Fruit fly (Drosophila melanogaster) whole organism, embryonic: Measurements from ENCODE around the gene CG31832.

Experiments
- B-H1 ChIP-seq: fragments of 200-800 bp; sonication (Bioruptor generic); IDR thresholded peaks from 3 replicates; pipeline ENCODE4 v1.3.6; 2022; ENCODE audit warnings: missing biosample characterization, missing genetic modification characterization
- BtbVII ChIP-seq: fragments of 200-800 bp; sonication (Bioruptor generic); optimal IDR thresholded peaks from 3 replicates; lab custom pipeline; 2017; ENCODE audit warnings: missing biosample characterization, mild to moderate bottlenecking, missing genetic modification characterization
- CG10462 ChIP-seq: fragments of 200-800 bp; sonication (Bioruptor generic); optimal IDR thresholded peaks from 2 replicates; lab custom pipeline; 2016; ENCODE audit warnings: missing biosample characterization, missing genetic modification characterization
- CG11398 ChIP-seq: fragments of 200-800 bp; sonication (Bioruptor generic); optimal IDR thresholded peaks from 2 replicates; lab custom pipeline; 2016; ENCODE audit warnings: missing biosample characterization, missing genetic modification characterization
- CG11456 ChIP-seq: fragments of 200-800 bp; sonication (Bioruptor generic); IDR thresholded peaks from 3 replicates; pipeline ENCODE4 v1.3.6; 2022; ENCODE audit warnings: missing biosample characterization, missing genetic modification characterization
- CG12155 ChIP-seq: fragments of 200-800 bp; sonication (Bioruptor generic); optimal IDR thresholded peaks from 3 replicates; lab custom pipeline; 2016; ENCODE audit warnings: missing biosample characterization, missing genetic modification characterization
- CG12391 ChIP-seq: fragments of 200-800 bp; sonication (Bioruptor generic); optimal IDR thresholded peaks from 3 replicates; lab custom pipeline; 2018; ENCODE audit warnings: missing biosample characterization, mild to moderate bottlenecking, missing genetic modification characterization, moderate library complexity
- CG12744 ChIP-seq: fragments of 200-800 bp; sonication (Bioruptor generic); optimal IDR thresholded peaks from 2 replicates; lab custom pipeline; 2016; ENCODE audit warnings: missing biosample characterization, missing genetic modification characterization
- CG15514 ChIP-seq: fragments of 200-800 bp; sonication (Bioruptor generic); optimal IDR thresholded peaks from 3 replicates; lab custom pipeline; 2017; ENCODE audit warnings: missing biosample characterization, missing genetic modification characterization, mild to moderate bottlenecking, moderate library complexity, missing genetic modification reagents
- CG17612 ChIP-seq: fragments of 200-800 bp; sonication (Bioruptor generic); IDR thresholded peaks from 2 replicates; pipeline ENCODE4 v1.3.6; 2022; ENCODE audit warnings: missing biosample characterization, missing genetic modification characterization
- CG2129 ChIP-seq: fragments of 200-800 bp; sonication (Bioruptor generic); IDR thresholded peaks from 2 replicates; pipeline ENCODE4 v1.3.6; 2022; ENCODE audit warnings: missing biosample characterization, missing genetic modification characterization; ENCODE audit not compliant: partially characterized antibody
- CG2875 ChIP-seq: fragments of 200-800 bp; sonication (Bioruptor generic); optimal IDR thresholded peaks from 2 replicates; lab custom pipeline; 2017; ENCODE audit warnings: missing biosample characterization, mild to moderate bottlenecking, missing genetic modification characterization, missing genetic modification reagents
- CG31388 ChIP-seq: fragments of 200-800 bp; sonication (Bioruptor generic); optimal IDR thresholded peaks from 2 replicates; lab custom pipeline; 2016; ENCODE audit warnings: missing biosample characterization, missing genetic modification characterization
- CG32532 ChIP-seq: fragments of 200-800 bp; sonication (Bioruptor generic); IDR thresholded peaks from 2 replicates; pipeline ENCODE4 v1.3.6; 2022; ENCODE audit warnings: missing biosample characterization, missing genetic modification characterization
- CG34224 ChIP-seq: fragments of 200-800 bp; sonication (Bioruptor generic); IDR thresholded peaks from 3 replicates; pipeline ENCODE4 v1.3.6; 2022; ENCODE audit warnings: missing biosample characterization, missing genetic modification characterization; ENCODE audit not compliant: partially characterized antibody
- CG3995 ChIP-seq: fragments of 200-800 bp; sonication (Bioruptor generic); optimal IDR thresholded peaks from 3 replicates; lab custom pipeline; 2016; ENCODE audit warnings: missing biosample characterization, missing genetic modification characterization
- CG4328 ChIP-seq: fragments of 200-800 bp; sonication (Bioruptor generic); optimal IDR thresholded peaks from 3 replicates; lab custom pipeline; 2017; ENCODE audit warnings: missing biosample characterization, missing genetic modification reagents, missing genetic modification characterization
- CG7372 ChIP-seq: fragments of 200-800 bp; sonication (Bioruptor generic); IDR thresholded peaks from 2 replicates; pipeline ENCODE4 v1.3.6; 2022; ENCODE audit warnings: missing biosample characterization, missing genetic modification characterization
- CG8924 ChIP-seq: fragments of 200-800 bp; optimal IDR thresholded peaks from 3 replicates; lab custom pipeline; 2019; ENCODE audit warnings: missing biosample characterization, mild to moderate bottlenecking, missing genetic modification characterization, moderate library complexity
- D19A ChIP-seq: fragments of 200-800 bp; optimal IDR thresholded peaks from 3 replicates; lab custom pipeline; 2019; ENCODE audit warnings: missing biosample characterization, mild to moderate bottlenecking, missing genetic modification characterization, moderate library complexity
- Dfd ChIP-seq, 2 experiments: fragments of >200 bp; optimal IDR thresholded peaks; 2 replicates each; lab custom pipeline; 2017; ENCODE audit warnings: missing biosample characterization in 2 of 2, missing genetic modification characterization in 2 of 2
- Ets65A ChIP-seq: fragments of 200-800 bp; sonication (Bioruptor generic); peaks from one replicate; lab custom pipeline; 2016; ENCODE audit warnings: missing biosample characterization, missing genetic modification characterization
- Hand ChIP-seq: fragments of 200-800 bp; sonication (Bioruptor generic); optimal IDR thresholded peaks from 2 replicates; lab custom pipeline; 2017; ENCODE audit warnings: mild to moderate bottlenecking, missing biosample characterization, missing genetic modification reagents, missing genetic modification characterization
- HmgD ChIP-seq: fragments of 200-800 bp; sonication (Bioruptor generic); optimal IDR thresholded peaks from 3 replicates; lab custom pipeline; 2016; ENCODE audit warnings: missing biosample characterization, missing genetic modification characterization
- Hr3 ChIP-seq: fragments of 200-800 bp; sonication (Bioruptor generic); optimal IDR thresholded peaks from 3 replicates; lab custom pipeline; 2016; ENCODE audit warnings: missing biosample characterization, missing genetic modification characterization
- MBD-R2 ChIP-seq: fragments of 200-800 bp; sonication (Bioruptor generic); IDR thresholded peaks from 2 replicates; pipeline ENCODE4 v1.3.6; 2022; ENCODE audit warnings: missing biosample characterization, missing genetic modification characterization
- Max ChIP-seq: fragments of 200-800 bp; sonication (Bioruptor generic); optimal IDR thresholded peaks from 2 replicates; lab custom pipeline; 2016; ENCODE audit warnings: missing biosample characterization, mild to moderate bottlenecking, missing genetic modification characterization
- Med ChIP-seq: fragments of 200-800 bp; sonication (Bioruptor generic); peaks from one replicate; lab custom pipeline; 2016; ENCODE audit warnings: missing biosample characterization, missing genetic modification characterization, mild to moderate bottlenecking, inconsistent platforms, moderate library complexity
- Mrtf ChIP-seq: fragments of 200-800 bp; sonication (Bioruptor generic); IDR thresholded peaks from 3 replicates; pipeline ENCODE4 v1.3.6; 2022; ENCODE audit warnings: missing biosample characterization, missing genetic modification characterization
- NK7.1 ChIP-seq: fragments of 200-800 bp; sonication (Bioruptor generic); optimal IDR thresholded peaks from 3 replicates; lab custom pipeline; 2016; ENCODE audit warnings: missing biosample characterization, missing genetic modification characterization
- Nf-YC ChIP-seq: fragments of 200-800 bp; optimal IDR thresholded peaks from 3 replicates; lab custom pipeline; 2019; ENCODE audit warnings: missing biosample characterization, mild to moderate bottlenecking, missing genetic modification characterization, moderate library complexity
- Oaz ChIP-seq: fragments of 200-800 bp; sonication (Bioruptor generic); IDR thresholded peaks from 2 replicates; pipeline ENCODE4 v1.3.6; 2022; ENCODE audit warnings: missing biosample characterization, missing genetic modification characterization
- Oli ChIP-seq: fragments of 200-800 bp; sonication (Bioruptor generic); optimal IDR thresholded peaks from 2 replicates; lab custom pipeline; 2018; ENCODE audit warnings: missing biosample characterization, mild to moderate bottlenecking, missing genetic modification characterization, moderate library complexity
- Sin3A ChIP-seq: fragments of >200 bp; optimal IDR thresholded peaks from 2 replicates; lab custom pipeline; 2018
- Sry-β ChIP-seq: fragments of 200-800 bp; sonication (Bioruptor generic); optimal IDR thresholded peaks from 2 replicates; lab custom pipeline; 2018; ENCODE audit warnings: missing biosample characterization, mild to moderate bottlenecking, missing genetic modification characterization, moderate library complexity
- Tbp ChIP-seq: fragments of >200 bp; optimal IDR thresholded peaks from 2 replicates; lab custom pipeline; 2018; ENCODE audit warnings: missing biosample characterization, missing genetic modification characterization
- ac ChIP-seq: fragments of 200-800 bp; sonication (Bioruptor generic); optimal IDR thresholded peaks from 3 replicates; lab custom pipeline; 2017; ENCODE audit warnings: missing biosample characterization, mild to moderate bottlenecking, missing genetic modification characterization
- bigmax ChIP-seq: fragments of 200-800 bp; sonication (Bioruptor generic); optimal IDR thresholded peaks from 2 replicates; lab custom pipeline; 2018; ENCODE audit warnings: missing biosample characterization, mild to moderate bottlenecking, missing genetic modification characterization
- caup ChIP-seq: fragments of 200-800 bp; sonication (Bioruptor generic); optimal IDR thresholded peaks from 3 replicates; lab custom pipeline; 2017; ENCODE audit warnings: missing biosample characterization, mild to moderate bottlenecking, missing genetic modification characterization, moderate library complexity; ENCODE audit not compliant: severe bottlenecking
- croc ChIP-seq: fragments of 200-800 bp; sonication (Bioruptor generic); conservative IDR thresholded peaks from 3 replicates; pipeline ENCODE4 v1.3.6; 2022; ENCODE audit warnings: missing biosample characterization, missing genetic modification characterization
- crol ChIP-seq: fragments of 200-800 bp; sonication (Bioruptor generic); IDR thresholded peaks from 2 replicates; pipeline ENCODE4 v1.3.6; 2022; ENCODE audit warnings: missing biosample characterization, missing genetic modification characterization
- dimm ChIP-seq: fragments of 200-800 bp; sonication (Bioruptor generic); IDR thresholded peaks from 2 replicates; pipeline ENCODE4 v1.3.6; 2022; ENCODE audit warnings: missing biosample characterization, missing genetic modification characterization
- disco-r ChIP-seq: fragments of 200-800 bp; sonication (Bioruptor generic); optimal IDR thresholded peaks from 2 replicates; lab custom pipeline; 2016; ENCODE audit warnings: missing biosample characterization, missing genetic modification characterization
- eyg ChIP-seq: fragments of 200-800 bp; sonication (Bioruptor generic); optimal IDR thresholded peaks from 3 replicates; lab custom pipeline; 2016; ENCODE audit warnings: missing biosample characterization, missing genetic modification characterization
- fu2 ChIP-seq: fragments of 200-800 bp; sonication (Bioruptor generic); optimal IDR thresholded peaks from 2 replicates; lab custom pipeline; 2016; ENCODE audit warnings: missing biosample characterization, missing genetic modification characterization
- gcm ChIP-seq: fragments of 200-800 bp; sonication (Bioruptor generic); optimal IDR thresholded peaks from 2 replicates; lab custom pipeline; 2019; ENCODE audit warnings: missing biosample characterization, mild to moderate bottlenecking, missing genetic modification characterization, moderate library complexity
- her ChIP-seq: fragments of 200-800 bp; sonication (Bioruptor generic); optimal IDR thresholded peaks from 2 replicates; lab custom pipeline; 2016; ENCODE audit warnings: missing biosample characterization, missing genetic modification characterization
- knrl ChIP-seq: fragments of 200-800 bp; sonication (Bioruptor generic); IDR thresholded peaks from 3 replicates; pipeline ENCODE4 v1.3.6; 2022; ENCODE audit warnings: missing biosample characterization, missing genetic modification characterization; ENCODE audit not compliant: partially characterized antibody
- phol ChIP-seq: fragments of 200-800 bp; sonication (Bioruptor generic); optimal IDR thresholded peaks from 3 replicates; lab custom pipeline; 2018; ENCODE audit warnings: missing biosample characterization, mild to moderate bottlenecking, missing genetic modification characterization, moderate library complexity
- tll ChIP-seq, 2 experiments: fragments of 200-800 bp in 1 of 2; fragments of >200 bp in 1 of 2; sonication (Bioruptor generic) in 1 of 2; optimal IDR thresholded peaks; 2 replicates each; lab custom pipeline; 2017 to 2019; ENCODE audit warnings: missing biosample characterization in 2 of 2, missing genetic modification characterization in 2 of 2, mild to moderate bottlenecking in 1 of 2, moderate library complexity in 1 of 2
- zen ChIP-seq: fragments of 200-800 bp; sonication (Bioruptor generic); optimal IDR thresholded peaks from 3 replicates; lab custom pipeline; 2018; ENCODE audit warnings: missing biosample characterization, mild to moderate bottlenecking, missing genetic modification characterization, moderate library complexity
- zf30C ChIP-seq: fragments of 200-800 bp; sonication (Bioruptor generic); optimal IDR thresholded peaks from 3 replicates; lab custom pipeline; 2018; ENCODE audit warnings: missing biosample characterization, mild to moderate bottlenecking, missing genetic modification characterization

Gene CG31832

dm6 chr2L:15061368-15061767 is 29.8 kb upstream of the CG31832 start, which contains the start of the genes solo and vas (continued):
- TF ChIP-seq Mrtf (GFP tag; lab: Robert Waterston, UW) = 0 out of 3 replicates have a peak, but pooled peaks have one; percentile 32
- no peak for TF ChIP-seq fu2 (GFP tag; lab: Kevin White, UChicago)
- no peak for TF ChIP-seq Ets65A (GFP tag; lab: Kevin White, UChicago)
- TF ChIP-seq CG15514 (GFP tag; lab: Kevin White, UChicago) = peak; percentile 37
- no peak for TF ChIP-seq B-H1 (GFP tag; lab: Robert Waterston, UW)
- peak; percentile 48 for TF ChIP-seq MBD-R2 (GFP tag; lab: Robert Waterston, UW)
- 0 out of 3 replicates have a peak, but pooled peaks have one; percentile 17 for TF ChIP-seq knrl (GFP tag; lab: Robert Waterston, UW)
- TF ChIP-seq CG7372 (GFP tag; lab: Robert Waterston, UW) = no peak
- peak; percentile 31 for TF ChIP-seq caup
- TF ChIP-seq CG11398 (GFP tag; lab: Kevin White, UChicago) = no peak
- no peak for TF ChIP-seq zf30C (GFP tag; lab: Kevin White, UChicago)
- peak; percentile 67; the same call in 1 of the 2 replicates for TF ChIP-seq CG32532 (GFP tag; lab: Robert Waterston, UW)
- no peak for TF ChIP-seq ac (GFP tag; lab: Kevin White, UChicago)
- no peak for TF ChIP-seq Sin3A
- TF ChIP-seq Dfd (GFP tag; optimal IDR thresholded peaks at IDR 0.05; lab: Kevin White, UChicago) = peak in 1 of 2 experiments; percentile 55
- TF ChIP-seq CG2129 = no peak
- no peak for TF ChIP-seq eyg
- no peak for TF ChIP-seq CG31388
- no peak for TF ChIP-seq crol (GFP tag; lab: Robert Waterston, UW)
- peak; percentile 30 for TF ChIP-seq Nf-YC
- TF ChIP-seq gcm (GFP tag; lab: Kevin White, UChicago) = peak; percentile 38
- peak; percentile 64 for TF ChIP-seq zen (tag; lab: Kevin White, UChicago)
- TF ChIP-seq Tbp (GFP tag; lab: Kevin White, UChicago) = no peak
- no peak for TF ChIP-seq CG11456 (GFP tag; lab: Robert Waterston, UW)
- TF ChIP-seq CG12155 = peak; percentile 18
- TF ChIP-seq CG8924 (tag; lab: Kevin White, UChicago) = peak; percentile 64
- peak; percentile 66 for TF ChIP-seq Sry-β
- no peak for TF ChIP-seq NK7.1 (GFP tag; lab: Kevin White, UChicago)
- TF ChIP-seq CG4328 = peak; percentile 14
- TF ChIP-seq her = no peak
- TF ChIP-seq Hr3 (GFP tag; lab: Kevin White, UChicago) = no peak
- TF ChIP-seq bigmax = no peak
- TF ChIP-seq BtbVII (GFP tag; lab: Kevin White, UChicago) = no peak
- peak; percentile 46 for TF ChIP-seq D19A (tag; lab: Kevin White, UChicago)
- no peak for TF ChIP-seq CG34224
- no peak for TF ChIP-seq CG10462 (GFP tag; lab: Kevin White, UChicago)
- no peak for TF ChIP-seq Max
- TF ChIP-seq Hand (GFP tag; lab: Kevin White, UChicago) = no peak
- no peak for TF ChIP-seq CG2875 (GFP tag; lab: Kevin White, UChicago)
- TF ChIP-seq CG3995 (GFP tag; lab: Kevin White, UChicago) = no peak
- no peak for TF ChIP-seq tll (GFP tag; optimal IDR thresholded peaks at IDR 0.05; lab: Kevin White, UChicago)
- peak; percentile 25 for TF ChIP-seq CG12744 (GFP tag; lab: Kevin White, UChicago)
- peak; percentile 83 for TF ChIP-seq CG12391 (tag; lab: Kevin White, UChicago)
- peak; percentile 77 for TF ChIP-seq Med (GFP tag; lab: Kevin White, UChicago)
- TF ChIP-seq dimm = no peak
- TF ChIP-seq disco-r (GFP tag; lab: Kevin White, UChicago) = no peak
- no peak for TF ChIP-seq CG17612 (GFP tag; lab: Robert Waterston, UW)
- TF ChIP-seq phol (tag; lab: Kevin White, UChicago) = peak; percentile 73
- no peak for TF ChIP-seq croc
- TF ChIP-seq HmgD (GFP tag; lab: Kevin White, UChicago) = no peak
- TF ChIP-seq Oaz (GFP tag; lab: Robert Waterston, UW) = 0 out of 2 replicates have a peak, but pooled peaks have one; percentile 38
- peak; percentile 50 for TF ChIP-seq Oli (tag; lab: Kevin White, UChicago)
